Worm (Caenorhabditis elegans) whole organism, L2 larva: Measurements from ENCODE around the gene spin-2.

ENCODE experiments used
- ZK546.5 ChIP-seq: sonication (generic microtip); optimal IDR thresholded peaks from 2 replicates; lab custom pipeline; 2017; ENCODE audit warnings: missing biosample characterization, missing genetic modification characterization
- ceh-82 ChIP-seq: fragments of 150-350 bp; optimal IDR thresholded peaks from 2 replicates; lab custom pipeline; 2014; ENCODE audit warnings: missing biosample characterization, missing genetic modification characterization
- lin-13 ChIP-seq: fragments of 150-350 bp; optimal IDR thresholded peaks from 2 replicates; lab custom pipeline; 2014; ENCODE audit warnings: missing biosample characterization, missing genetic modification reagents, missing genetic modification characterization
- lsy-2 ChIP-seq, 2 experiments: fragments of 150-350 bp in 1 of 2; sonication (generic microtip) in 1 of 2; optimal IDR thresholded peaks; 2 replicates each; lab custom pipeline; 2014 to 2017; ENCODE audit warnings: missing biosample characterization in 2 of 2, missing genetic modification characterization in 2 of 2
- mdl-1 ChIP-seq, 2 experiments: fragments of 150-350 bp in 1 of 2; sonication (generic microtip) in 1 of 2; optimal IDR thresholded peaks; 2 replicates each; lab custom pipeline; 2017; ENCODE audit warnings: missing biosample characterization in 2 of 2, missing genetic modification characterization in 2 of 2
- nhr-11 ChIP-seq: fragments of 150-350 bp; optimal IDR thresholded peaks from 2 replicates; lab custom pipeline; 2014; ENCODE audit warnings: missing biosample characterization, missing genetic modification characterization
- nhr-21 ChIP-seq: fragments of 150-350 bp; optimal IDR thresholded peaks from 2 replicates; lab custom pipeline; 2014; ENCODE audit warnings: missing biosample characterization, missing genetic modification characterization
- nhr-237 ChIP-seq: fragments of 150-350 bp; optimal IDR thresholded peaks from 2 replicates; lab custom pipeline; 2014; ENCODE audit warnings: missing biosample characterization, missing genetic modification characterization
- nhr-25 ChIP-seq: fragments of 150-350 bp; sonication (generic microtip); optimal IDR thresholded peaks from 3 replicates; lab custom pipeline; 2014; ENCODE audit warnings: missing biosample characterization, missing genetic modification characterization
- nhr-77 ChIP-seq: fragments of 150-350 bp; optimal IDR thresholded peaks from 2 replicates; lab custom pipeline; 2014; ENCODE audit warnings: missing biosample characterization, missing genetic modification characterization
- unc-39 ChIP-seq: fragments of 150-350 bp; optimal IDR thresholded peaks from 2 replicates; lab custom pipeline; 2014; ENCODE audit warnings: missing biosample characterization, missing genetic modification characterization
- unc-62 ChIP-seq: fragments of 150-350 bp; optimal IDR thresholded peaks from 2 replicates; lab custom pipeline; 2014; ENCODE audit warnings: missing biosample characterization, missing genetic modification reagents, missing genetic modification characterization

DNA sequence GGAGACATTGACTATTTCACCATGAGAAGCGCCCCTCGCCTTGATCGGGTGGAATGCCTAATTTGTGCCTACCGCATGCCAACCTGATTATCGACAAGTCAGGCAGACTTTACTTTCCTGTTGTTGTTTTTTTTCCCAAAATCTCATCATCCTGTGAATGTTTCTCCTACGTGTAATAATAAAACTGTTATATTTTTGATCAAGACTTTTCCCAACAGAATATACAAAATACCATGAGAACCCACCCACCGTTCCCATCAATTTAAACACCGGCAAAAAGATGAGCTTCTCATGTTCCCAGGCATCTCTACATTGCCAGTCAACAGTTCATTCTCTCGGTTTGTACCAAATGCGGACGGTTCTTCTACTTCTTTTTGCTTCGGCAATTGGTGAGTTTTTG is 40.0 kb upstream of the spin-2 start, which contains the start of gene scl-9:
- TF ChIP-seq nhr-11 (tag; lab: Kevin White, UChicago) (no peak), ZK546.5 (tag; lab: Kevin White, UChicago) (no peak), lin-13 (no peak), lsy-2 (tag; optimal IDR thresholded peaks at IDR 0.05; lab: Kevin White, UChicago) (no peak), unc-39 (tag; lab: Kevin White, UChicago) (no peak), unc-62 (GFP tag; lab: Kevin White, UChicago) (no peak), ceh-82 (tag; lab: Kevin White, UChicago) (no peak), nhr-237 (tag; lab: Kevin White, UChicago) (no peak), nhr-25 (tag; lab: Kevin White, UChicago) (no peak), nhr-21 (tag; lab: Kevin White, UChicago) (no peak), mdl-1 (tag; optimal IDR thresholded peaks at IDR 0.05; lab: Kevin White, UChicago) (no peak), nhr-77 (tag; lab: Kevin White, UChicago) (no peak)
